Worm (Caenorhabditis elegans): ENCODE results near the gene nhr-283.
"Not testable (repeated sequence)": the region's sequence is repeated elsewhere in the genome, so short reads cannot be mapped to it uniquely, and the experiment has no call there.

DNA sequence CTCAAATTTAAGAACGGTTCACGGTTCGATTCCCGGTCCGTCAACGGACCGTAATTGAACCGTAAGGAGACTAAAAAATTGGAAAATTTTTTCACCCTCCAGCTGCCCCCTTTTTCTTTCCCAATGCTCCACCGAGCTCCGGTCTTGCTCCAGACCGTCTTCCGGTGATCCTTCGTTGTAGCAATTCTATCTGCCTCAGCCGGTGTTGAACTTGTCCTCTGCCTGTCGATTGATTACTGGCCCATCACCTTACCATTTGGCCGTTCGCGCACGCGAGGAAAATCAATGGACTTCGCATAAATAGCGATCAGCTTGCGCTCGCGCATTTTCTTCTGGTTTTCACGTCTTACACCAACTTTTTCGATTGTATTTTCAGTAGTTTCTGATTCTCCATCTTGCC is 9.2 kb downstream of the nhr-283 start:
- TF ChIP-seq T22C8.4 (GFP tag; IDR thresholded peaks at IDR 0.05) (peak; percentile 22; the same call in 1 of the 2 replicates), ztf-23 (GFP tag; IDR thresholded peaks at IDR 0.05) (0 out of 2 replicates have a peak, but pooled peaks have one; percentile 57), ref-1 (GFP tag; conservative IDR thresholded peaks at IDR 0.05) (0 out of 2 replicates have a peak, but pooled peaks have one; percentile 11)
- TF ChIP-seq klf-2 (GFP tag; conservative IDR thresholded peaks at IDR 0.05); ztf-29 (GFP tag; IDR thresholded peaks at IDR 0.05); med-1 (GFP tag; optimal IDR thresholded peaks at IDR 0.05; ENCODE audit: insufficient read depth): not testable (repeated sequence)

Measured in whole organism, midembryonic.